Worm (Caenorhabditis elegans): ENCODE measurements around the gene C39D10.11.

The C39D10.11 gene

ce11 chrX:7881307-7881706 is 21.8 kb upstream of the C39D10.11 start:
- TF ChIP-seq fkh-2 (tag; optimal IDR thresholded peaks at IDR 0.05) (no peak), aly-2 (tag; optimal IDR thresholded peaks at IDR 0.05) (no peak), ztf-11 (tag; optimal IDR thresholded peaks at IDR 0.05) (no peak), fkh-10 (GFP tag; optimal IDR thresholded peaks at IDR 0.05) (no peak), skn-1 (tag; optimal IDR thresholded peaks at IDR 0.05) (no peak), nhr-25 (tag; optimal IDR thresholded peaks at IDR 0.05) (no peak), elt-2 (tag; optimal IDR thresholded peaks at IDR 0.05) (no peak), egl-5 (tag; optimal IDR thresholded peaks at IDR 0.05) (no peak), lin-15B (tag; optimal IDR thresholded peaks at IDR 0.05) (no peak), hmg-11 (tag; optimal IDR thresholded peaks at IDR 0.05) (no peak), sea-2 (GFP tag; optimal IDR thresholded peaks at IDR 0.05) (no peak), nhr-77 (tag; optimal IDR thresholded peaks at IDR 0.05) (no peak), mdl-1 (tag; optimal IDR thresholded peaks at IDR 0.05) (no peak), daf-12 (tag; optimal IDR thresholded peaks at IDR 0.05) (no peak)

DNA sequence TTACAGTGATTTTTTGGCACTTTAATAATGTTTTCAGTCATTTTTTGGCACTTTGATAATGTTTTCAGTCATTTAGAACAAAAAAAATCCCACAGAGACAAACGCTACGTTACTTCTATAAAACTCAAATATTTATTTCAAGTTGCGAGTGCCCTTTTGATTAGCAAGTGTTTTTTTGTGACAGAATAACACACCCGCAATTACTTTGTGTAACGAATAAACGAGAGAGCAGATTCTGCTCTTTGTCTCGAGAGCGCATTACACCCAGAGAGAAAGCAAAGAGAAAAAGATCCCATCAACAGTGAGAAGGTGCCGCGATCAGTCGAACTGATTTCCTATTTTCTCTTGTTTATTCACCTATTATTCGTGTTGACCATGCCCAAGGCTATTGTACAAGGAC is 19.1 kb upstream of the C39D10.11 start, which contains the start of gene pcyt-2.2:
TSS of gene pcyt-2.2 (plus strand) at position 301 of the 400 bp plus-strand sequence.
- TF ChIP-seq skn-1 (tag; optimal IDR thresholded peaks at IDR 0.05) (no peak), ztf-4 (tag; optimal IDR thresholded peaks at IDR 0.05) (no peak), mdl-1 (tag; optimal IDR thresholded peaks at IDR 0.05) (no peak), daf-12 (tag; optimal IDR thresholded peaks at IDR 0.05) (no peak), unc-62 (GFP tag; optimal IDR thresholded peaks at IDR 0.05) (no peak), ceh-9 (tag; optimal IDR thresholded peaks at IDR 0.05) (no peak), ztf-11 (tag; optimal IDR thresholded peaks at IDR 0.05) (no peak), nhr-12 (tag; optimal IDR thresholded peaks at IDR 0.05) (no peak), fkh-10 (GFP tag; optimal IDR thresholded peaks at IDR 0.05) (no peak), pqm-1 (tag; optimal IDR thresholded peaks at IDR 0.05) (no peak), nhr-23 (tag; optimal IDR thresholded peaks at IDR 0.05) (no peak), aly-2 (tag; optimal IDR thresholded peaks at IDR 0.05) (no peak), lin-15B (tag; optimal IDR thresholded peaks at IDR 0.05) (no peak), ceh-16 (tag; optimal IDR thresholded peaks at IDR 0.05) (no peak), sea-2 (GFP tag; optimal IDR thresholded peaks at IDR 0.05) (no peak), nhr-76 (tag; optimal IDR thresholded peaks at IDR 0.05) (no peak)

ce11 chrX:7886200-7886599 is 16.9 kb upstream of the C39D10.11 start:
- TF ChIP-seq nhr-67 (tag; optimal IDR thresholded peaks at IDR 0.05) (no peak), fos-1 (tag; optimal IDR thresholded peaks at IDR 0.05) (no peak), fkh-2 (tag; optimal IDR thresholded peaks at IDR 0.05) (no peak), zag-1 (tag; optimal IDR thresholded peaks at IDR 0.05) (no peak), elt-2 (tag; optimal IDR thresholded peaks at IDR 0.05) (no peak), elt-3 (tag; optimal IDR thresholded peaks at IDR 0.05) (no peak), sea-2 (GFP tag; optimal IDR thresholded peaks at IDR 0.05) (no peak), ZK546.5 (tag; optimal IDR thresholded peaks at IDR 0.05) (no peak), fkh-10 (GFP tag; optimal IDR thresholded peaks at IDR 0.05) (no peak), unc-39 (tag; optimal IDR thresholded peaks at IDR 0.05) (no peak)

DNA sequence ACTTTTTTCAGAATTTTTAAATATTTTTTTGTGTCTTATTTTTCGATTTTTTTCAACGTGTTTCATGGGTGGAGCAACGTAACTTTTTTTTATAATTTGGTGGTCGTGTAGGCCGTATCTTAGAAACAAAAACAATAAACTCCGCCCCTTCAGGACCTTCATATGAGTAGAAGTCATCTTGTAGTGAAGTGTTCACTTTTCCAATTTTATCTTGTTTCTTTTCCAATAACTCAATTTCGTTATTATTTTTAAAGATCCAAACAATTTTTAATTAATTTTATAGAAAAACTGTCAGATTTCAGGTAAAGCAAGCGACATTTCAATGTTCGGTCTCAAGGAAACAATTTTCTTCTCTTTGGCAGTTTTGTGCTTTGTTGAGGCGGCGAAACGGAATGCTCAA is 14.2 kb upstream of the C39D10.11 start, which contains the start of gene C39D10.2:
TSS of gene C39D10.2 (plus strand) at position 301 of the 400 bp plus-strand sequence.
- no peak for TF ChIP-seq nhr-12 (tag; optimal IDR thresholded peaks at IDR 0.05)
- TF ChIP-seq ama-1 (optimal IDR thresholded peaks at IDR 0.05): no peak
- no peak for TF ChIP-seq daf-12 (tag; optimal IDR thresholded peaks at IDR 0.05)

ce11 chrX:7892296-7892695 is 10.8 kb upstream of the C39D10.11 start, which contains the start of gene C39D10.5:
C39D10.5 (minus strand) TSS chrX:7892396.
- TF ChIP-seq elt-2 (tag; optimal IDR thresholded peaks at IDR 0.05): no peak
- TF ChIP-seq nhr-237 (tag; optimal IDR thresholded peaks at IDR 0.05): no peak
- no peak for TF ChIP-seq jun-1 (tag; optimal IDR thresholded peaks at IDR 0.05)
- no peak for TF ChIP-seq ama-1 (optimal IDR thresholded peaks at IDR 0.05)
- no peak for TF ChIP-seq tbx-2 (tag; optimal IDR thresholded peaks at IDR 0.05)
- no peak for TF ChIP-seq nhr-67 (tag; optimal IDR thresholded peaks at IDR 0.05)
- no peak for TF ChIP-seq elt-3 (tag; optimal IDR thresholded peaks at IDR 0.05)
- no peak for TF ChIP-seq ztf-11 (tag; optimal IDR thresholded peaks at IDR 0.05)

ce11 chrX:7897690-7898089 is 5.4 kb upstream of the C39D10.11 start, which contains the start of gene latd-1:
latd-1 (minus strand) TSS chrX:7897790.
- no peak for TF ChIP-seq eor-1 (tag; optimal IDR thresholded peaks at IDR 0.05)
- no peak for TF ChIP-seq nhr-23 (tag; optimal IDR thresholded peaks at IDR 0.05)
- TF ChIP-seq mdl-1 (tag; optimal IDR thresholded peaks at IDR 0.05): no peak
- no peak for TF ChIP-seq daf-12 (tag; optimal IDR thresholded peaks at IDR 0.05)
- no peak for TF ChIP-seq zag-1 (tag; optimal IDR thresholded peaks at IDR 0.05)
- no peak for TF ChIP-seq pqm-1 (tag; optimal IDR thresholded peaks at IDR 0.05)

All from whole organism, L3 larva.